Worm (Caenorhabditis elegans): ENCODE results near the gene F17C11.12.

ce11 chrV:10888153-10888552, 48.6 kb downstream of the F17C11.12 start:
- no peak for TF ChIP-seq dve-1 (tag; optimal IDR thresholded peaks at IDR 0.05)
- TF ChIP-seq sox-4 (tag; optimal IDR thresholded peaks at IDR 0.05) = no peak
- no peak for TF ChIP-seq tbx-7 (tag; optimal IDR thresholded peaks at IDR 0.05)
- no peak for TF ChIP-seq pha-4 (tag; optimal IDR thresholded peaks at IDR 0.05)
- no peak for TF ChIP-seq ceh-6 (GFP tag; optimal IDR thresholded peaks at IDR 0.05)
- TF ChIP-seq ets-4 (tag; optimal IDR thresholded peaks at IDR 0.05) = no peak
- no peak for TF ChIP-seq odd-2 (tag; optimal IDR thresholded peaks at IDR 0.05)
- no peak for TF ChIP-seq hlh-30 (tag; optimal IDR thresholded peaks at IDR 0.05; ENCODE audit: insufficient read depth)
- TF ChIP-seq ceh-48 (tag; optimal IDR thresholded peaks at IDR 0.05) = no peak
- no peak for TF ChIP-seq ttx-3 (tag; optimal IDR thresholded peaks at IDR 0.05)
- TF ChIP-seq ceh-18 (tag; optimal IDR thresholded peaks at IDR 0.05) = no peak
- TF ChIP-seq zip-5 (tag; optimal IDR thresholded peaks at IDR 0.05) = no peak
- TF ChIP-seq eyg-1 (tag; optimal IDR thresholded peaks at IDR 0.05) = no peak

Data from whole organism, late embryonic.